Fruit fly (Drosophila melanogaster) whole organism, embryonic: ENCODE data around the gene tst.

ENCODE experiments used
- Atf-2 ChIP-seq: fragments of 200-800 bp; sonication (Bioruptor generic); optimal IDR thresholded peaks from 2 replicates; lab custom pipeline; 2016; ENCODE audit warnings: missing biosample characterization, missing genetic modification characterization
- Atf6 ChIP-seq: fragments of 200-800 bp; sonication (Bioruptor generic); IDR thresholded peaks from 2 replicates; pipeline ENCODE4 v1.3.6; 2022; ENCODE audit warnings: missing biosample characterization, missing genetic modification characterization
- Awh ChIP-seq: fragments of 200-800 bp; sonication (Bioruptor generic); IDR thresholded peaks from 2 replicates; pipeline ENCODE4, ENCODE4 v1.3.6; 2022; ENCODE audit warnings: missing biosample characterization, missing genetic modification characterization
- CG10209 ChIP-seq: fragments of 200-800 bp; sonication (Bioruptor generic); optimal IDR thresholded peaks from 3 replicates; lab custom pipeline; 2017; ENCODE audit warnings: missing biosample characterization, mild to moderate bottlenecking, missing genetic modification characterization, missing genetic modification reagents
- CG11398 ChIP-seq: fragments of 200-800 bp; sonication (Bioruptor generic); optimal IDR thresholded peaks from 2 replicates; lab custom pipeline; 2016; ENCODE audit warnings: missing biosample characterization, missing genetic modification characterization
- CG11723 ChIP-seq: fragments of 200-800 bp; sonication (Bioruptor generic); optimal IDR thresholded peaks from 2 replicates; lab custom pipeline; 2017; ENCODE audit warnings: missing biosample characterization, mild to moderate bottlenecking, missing genetic modification characterization
- CG12071 ChIP-seq: fragments of 200-800 bp; sonication (Bioruptor generic); optimal IDR thresholded peaks from 3 replicates; lab custom pipeline; 2018; ENCODE audit warnings: missing biosample characterization, mild to moderate bottlenecking, missing genetic modification characterization
- CG12942 ChIP-seq: fragments of 200-800 bp; sonication (Bioruptor generic); optimal IDR thresholded peaks from 3 replicates; lab custom pipeline; 2016; ENCODE audit warnings: missing biosample characterization, missing genetic modification characterization
- CG13296 ChIP-seq: fragments of 200-800 bp; sonication (Bioruptor generic); optimal IDR thresholded peaks from 3 replicates; lab custom pipeline; 2018; ENCODE audit warnings: missing biosample characterization, mild to moderate bottlenecking, missing genetic modification characterization
- CG13624 ChIP-seq: fragments of 200-800 bp; sonication (Bioruptor generic); optimal IDR thresholded peaks from 2 replicates; lab custom pipeline; 2016; ENCODE audit warnings: missing biosample characterization, missing genetic modification characterization
- CG1602 ChIP-seq: fragments of 200-800 bp; sonication (Bioruptor generic); optimal IDR thresholded peaks from 3 replicates; lab custom pipeline; 2016; ENCODE audit warnings: missing biosample characterization, missing genetic modification characterization
- CG18476 ChIP-seq: fragments of 200-800 bp; sonication (Bioruptor generic); optimal IDR thresholded peaks from 2 replicates; lab custom pipeline; 2016; ENCODE audit warnings: missing biosample characterization, mild to moderate bottlenecking, missing genetic modification characterization
- CG2712 ChIP-seq: fragments of 200-800 bp; optimal IDR thresholded peaks from 3 replicates; lab custom pipeline; 2019; ENCODE audit warnings: missing biosample characterization, mild to moderate bottlenecking, missing genetic modification characterization, moderate library complexity
- CG4282 ChIP-seq: fragments of 200-800 bp; sonication (Bioruptor generic); optimal IDR thresholded peaks from 2 replicates; lab custom pipeline; 2016; ENCODE audit warnings: missing biosample characterization, missing genetic modification characterization
- CG4617 ChIP-seq: fragments of 200-800 bp; sonication (Bioruptor generic); optimal IDR thresholded peaks from 3 replicates; lab custom pipeline; 2016; ENCODE audit warnings: missing biosample characterization, missing genetic modification characterization, borderline replicate concordance
- CG8290 ChIP-seq, 3 experiments: fragments of 200-800 bp; sonication (Bioruptor generic); optimal IDR thresholded peaks; 2 replicates each; lab custom pipeline; 2016 to 2019; ENCODE audit warnings: missing biosample characterization in 3 of 3, missing genetic modification characterization in 3 of 3, mild to moderate bottlenecking in 2 of 3, moderate library complexity in 1 of 3
- CG9437 ChIP-seq: fragments of 200-800 bp; sonication (Bioruptor generic); optimal IDR thresholded peaks from 2 replicates; lab custom pipeline; 2018; ENCODE audit warnings: missing biosample characterization, mild to moderate bottlenecking, missing genetic modification characterization
- CG9797 ChIP-seq: fragments of 200-800 bp; sonication (Bioruptor generic); optimal IDR thresholded peaks from 3 replicates; lab custom pipeline; 2018; ENCODE audit warnings: missing biosample characterization, mild to moderate bottlenecking, missing genetic modification characterization
- CoRest ChIP-seq: fragments of 200-800 bp; sonication (Bioruptor generic); optimal IDR thresholded peaks from 3 replicates; lab custom pipeline; 2018; ENCODE audit warnings: missing biosample characterization, mild to moderate bottlenecking, missing genetic modification characterization, moderate library complexity
- Dek ChIP-seq: fragments of 200-800 bp; sonication (Bioruptor generic); optimal IDR thresholded peaks from 3 replicates; lab custom pipeline; 2019; ENCODE audit warnings: missing biosample characterization, mild to moderate bottlenecking, missing genetic modification characterization, moderate library complexity
- HLH54F ChIP-seq: fragments of 200-800 bp; sonication (Bioruptor generic); optimal IDR thresholded peaks from 3 replicates; lab custom pipeline; 2016; ENCODE audit warnings: missing biosample characterization, missing genetic modification characterization
- HmgD ChIP-seq: fragments of 200-800 bp; sonication (Bioruptor generic); optimal IDR thresholded peaks from 3 replicates; lab custom pipeline; 2016; ENCODE audit warnings: missing biosample characterization, missing genetic modification characterization
- Lpt ChIP-seq: fragments of >200 bp; optimal IDR thresholded peaks from 2 replicates; lab custom pipeline; 2018; ENCODE audit warnings: missing biosample characterization, missing genetic modification characterization
- Mad ChIP-seq: fragments of 200-800 bp; sonication (Bioruptor generic); optimal IDR thresholded peaks from 2 replicates; lab custom pipeline; 2016; ENCODE audit warnings: missing biosample characterization, missing genetic modification characterization
- NC2β ChIP-seq: fragments of 200-800 bp; sonication (Bioruptor generic); optimal IDR thresholded peaks from 2 replicates; lab custom pipeline; 2016; ENCODE audit warnings: missing biosample characterization, missing genetic modification characterization
- NfI ChIP-seq: fragments of 200-800 bp; sonication (Bioruptor generic); optimal IDR thresholded peaks from 3 replicates; lab custom pipeline; 2018; ENCODE audit warnings: missing biosample characterization, mild to moderate bottlenecking, missing genetic modification characterization, moderate library complexity
- bab2 ChIP-seq: fragments of 200-800 bp; sonication (Bioruptor generic); optimal IDR thresholded peaks from 2 replicates; lab custom pipeline; 2016; ENCODE audit warnings: missing biosample characterization, missing genetic modification characterization
- br ChIP-seq: fragments of >200 bp; optimal IDR thresholded peaks from 2 replicates; lab custom pipeline; 2017
- chif ChIP-seq, 2 experiments: fragments of 200-800 bp; sonication (Bioruptor generic); optimal IDR thresholded peaks; 3 replicates each; lab custom pipeline; 2016; ENCODE audit warnings: missing biosample characterization in 2 of 2, missing genetic modification characterization in 2 of 2
- chm ChIP-seq: fragments of 200-800 bp; sonication (Bioruptor generic); IDR thresholded peaks from 2 replicates; pipeline ENCODE4 v1.3.6; 2022; ENCODE audit warnings: missing biosample characterization, missing genetic modification characterization
- dan ChIP-seq: fragments of 200-800 bp; sonication (Bioruptor generic); IDR thresholded peaks from 2 replicates; pipeline ENCODE4 v1.3.6; 2022; ENCODE audit warnings: missing biosample characterization, missing genetic modification characterization
- dimm ChIP-seq: fragments of 200-800 bp; sonication (Bioruptor generic); IDR thresholded peaks from 2 replicates; pipeline ENCODE4 v1.3.6; 2022; ENCODE audit warnings: missing biosample characterization, missing genetic modification characterization
- disco-r ChIP-seq: fragments of 200-800 bp; sonication (Bioruptor generic); optimal IDR thresholded peaks from 2 replicates; lab custom pipeline; 2016; ENCODE audit warnings: missing biosample characterization, missing genetic modification characterization
- dm ChIP-seq: fragments of 200-800 bp; sonication (Bioruptor generic); optimal IDR thresholded peaks from 3 replicates; lab custom pipeline; 2016; ENCODE audit warnings: missing biosample characterization, missing genetic modification characterization
- ewg ChIP-seq: fragments of 200-800 bp; sonication (Bioruptor generic); optimal IDR thresholded peaks from 3 replicates; lab custom pipeline; 2017; ENCODE audit warnings: mild to moderate bottlenecking, missing biosample characterization, missing genetic modification reagents, missing genetic modification characterization
- gcm2 ChIP-seq: fragments of 200-800 bp; sonication (Bioruptor generic); optimal IDR thresholded peaks from 2 replicates; lab custom pipeline; 2016; ENCODE audit warnings: missing biosample characterization, missing genetic modification characterization
- lab ChIP-seq: fragments of 200-800 bp; sonication (Bioruptor generic); optimal IDR thresholded peaks from 3 replicates; lab custom pipeline; 2017; ENCODE audit warnings: missing biosample characterization, missing genetic modification characterization, mild to moderate bottlenecking, moderate library complexity, missing genetic modification reagents
- lola ChIP-seq, 3 experiments: fragments of >200 bp in 2 of 3; fragments of 200-800 bp in 1 of 3; sonication (Bioruptor generic) in 1 of 3; optimal IDR thresholded peaks; 2 replicates each; lab custom pipeline; 2017 to 2019; ENCODE audit warnings: missing biosample characterization in 3 of 3, missing genetic modification characterization in 3 of 3, mild to moderate bottlenecking in 1 of 3, moderate library complexity in 1 of 3
- luna ChIP-seq: fragments of 200-800 bp; sonication (Bioruptor generic); optimal IDR thresholded peaks from 2 replicates; lab custom pipeline; 2016; ENCODE audit warnings: missing biosample characterization, missing genetic modification characterization
- odd ChIP-seq: fragments of 200-800 bp; sonication (Bioruptor generic); optimal IDR thresholded peaks from 2 replicates; lab custom pipeline; 2017; ENCODE audit warnings: missing biosample characterization, mild to moderate bottlenecking, missing genetic modification characterization
- prd ChIP-seq, 3 experiments: fragments of >200 bp in 2 of 3; fragments of 200-800 bp in 1 of 3; sonication (Bioruptor generic) in 1 of 3; optimal IDR thresholded peaks in 2 of 3; IDR thresholded peaks in 1 of 3; 2 replicates in 2 of 3; 3 replicates in 1 of 3; pipeline versions ENCODE4 v1.3.6 to Lab custom; 2017 to 2022; ENCODE audit warnings: missing biosample characterization in 1 of 3, missing genetic modification characterization in 1 of 3
- pros ChIP-seq: fragments of 200-800 bp; sonication (Bioruptor generic); optimal IDR thresholded peaks from 3 replicates; lab custom pipeline; 2019; ENCODE audit warnings: missing biosample characterization, mild to moderate bottlenecking, missing genetic modification characterization, moderate library complexity
- pzg ChIP-seq: fragments of 200-800 bp; sonication (Bioruptor generic); optimal IDR thresholded peaks from 3 replicates; lab custom pipeline; 2018; ENCODE audit warnings: missing biosample characterization, mild to moderate bottlenecking, missing genetic modification characterization, moderate library complexity
- sd ChIP-seq: fragments of 200-800 bp; sonication (Bioruptor generic); optimal IDR thresholded peaks from 3 replicates; lab custom pipeline; 2018; ENCODE audit warnings: missing biosample characterization, mild to moderate bottlenecking, missing genetic modification characterization, moderate library complexity
- seq ChIP-seq: fragments of 200-800 bp; sonication (Bioruptor generic); IDR thresholded peaks from 2 replicates; pipeline ENCODE4 v1.3.6; 2022; ENCODE audit warnings: missing biosample characterization, missing genetic modification characterization
- sim ChIP-seq: fragments of 200-800 bp; sonication (Bioruptor generic); IDR thresholded peaks from 2 replicates; pipeline ENCODE4 v1.3.6; 2022; ENCODE audit warnings: missing biosample characterization, missing genetic modification characterization
- tin ChIP-seq: fragments of 200-800 bp; sonication (Bioruptor generic); optimal IDR thresholded peaks from 3 replicates; lab custom pipeline; 2016; ENCODE audit warnings: missing biosample characterization, missing genetic modification characterization
- twi ChIP-seq: fragments of 200-800 bp; optimal IDR thresholded peaks from 2 replicates; lab custom pipeline; 2019; ENCODE audit warnings: missing biosample characterization, mild to moderate bottlenecking, missing genetic modification characterization, moderate library complexity
- unpg ChIP-seq: fragments of 200-800 bp; sonication (Bioruptor generic); optimal IDR thresholded peaks from 3 replicates; lab custom pipeline; 2018; ENCODE audit warnings: missing biosample characterization, mild to moderate bottlenecking, missing genetic modification characterization, moderate library complexity

Gene tst

dm6 chr3R:23722680-23723372 is 49.8 kb downstream of the tst start, which contains the start of gene CG10365 (continued):
- TF ChIP-seq CG4617, result peak; percentile 3
- peak in 1 of 3 experiments; percentile 39 for TF ChIP-seq lola (GFP tag; optimal IDR thresholded peaks at IDR 0.05; lab: Kevin White, UChicago)
- no peak for TF ChIP-seq CG12071 (GFP tag; lab: Kevin White, UChicago)
- no peak for TF ChIP-seq dan (GFP tag; lab: Robert Waterston, UW)
- no peak for TF ChIP-seq NC2β
- TF ChIP-seq odd (GFP tag; lab: Kevin White, UChicago), result peak; percentile 76
- TF ChIP-seq Mad, result no peak
- TF ChIP-seq luna (GFP tag; lab: Kevin White, UChicago), result no peak
- TF ChIP-seq CG8290 (GFP tag; optimal IDR thresholded peaks at IDR 0.05; lab: Kevin White, UChicago), result peak; percentile 26
- no peak for TF ChIP-seq CG8290 (tag; optimal IDR thresholded peaks at IDR 0.05; lab: Kevin White, UChicago)
- no peak for TF ChIP-seq Atf-2 (GFP tag; lab: Kevin White, UChicago)
- TF ChIP-seq ewg (GFP tag; lab: Kevin White, UChicago), result peak; percentile 70
- TF ChIP-seq CG10209 (GFP tag; lab: Kevin White, UChicago), result peak; percentile 86
- TF ChIP-seq CG11398 (GFP tag; lab: Kevin White, UChicago), result no peak
- TF ChIP-seq CoRest (tag; lab: Kevin White, UChicago), result peak; percentile 93
- TF ChIP-seq pzg (GFP tag; lab: Kevin White, UChicago), result no peak
- TF ChIP-seq Dek (tag; lab: Kevin White, UChicago), result peak; percentile 90
- TF ChIP-seq twi (tag; lab: Kevin White, UChicago), result no peak
- no peak for TF ChIP-seq gcm2 (GFP tag; lab: Kevin White, UChicago)
- peak; percentile 91 for TF ChIP-seq CG13296
- no peak for TF ChIP-seq dm (GFP tag; lab: Kevin White, UChicago)
- no peak for TF ChIP-seq CG11723 (GFP tag; lab: Kevin White, UChicago)
- no peak for TF ChIP-seq pros (GFP tag; lab: Kevin White, UChicago)
- TF ChIP-seq HLH54F (GFP tag; lab: Kevin White, UChicago), result no peak
- peak; percentile 84 for TF ChIP-seq CG2712 (tag; lab: Kevin White, UChicago)
- peak; percentile 65 for TF ChIP-seq sd (tag; lab: Kevin White, UChicago)
- no peak for TF ChIP-seq CG9797 (GFP tag; lab: Kevin White, UChicago)
- peak in 1 of 2 experiments; percentile 14 for TF ChIP-seq chif (GFP tag; optimal IDR thresholded peaks at IDR 0.05; lab: Kevin White, UChicago)
- no peak for TF ChIP-seq disco-r (GFP tag; lab: Kevin White, UChicago)
- peak; percentile 58 for TF ChIP-seq CG18476 (GFP tag; lab: Kevin White, UChicago)
- peak; percentile 52 for TF ChIP-seq NfI (GFP tag; lab: Kevin White, UChicago)
- TF ChIP-seq HmgD (GFP tag; lab: Kevin White, UChicago), result no peak
- TF ChIP-seq CG13624 (GFP tag; lab: Kevin White, UChicago), result no peak
- peak; percentile 61; the same call in 1 of the 2 replicates for TF ChIP-seq Awh (GFP tag; lab: Robert Waterston, UW)
- peak; percentile 94 for TF ChIP-seq Atf6 (GFP tag; lab: Robert Waterston, UW)
- peak; percentile 87 for TF ChIP-seq CG9437 (GFP tag; lab: Kevin White, UChicago)
- peak; percentile 93 for TF ChIP-seq unpg (GFP tag; lab: Kevin White, UChicago)
- peak; percentile 75 for TF ChIP-seq CG1602 (GFP tag; lab: Kevin White, UChicago)
- peak; percentile 67 for TF ChIP-seq seq (GFP tag; lab: Robert Waterston, UW)
- no peak for TF ChIP-seq prd (optimal IDR thresholded peaks at IDR 0.05; lab: Kevin White, UChicago)
- TF ChIP-seq prd (GFP tag; IDR thresholded peaks at IDR 0.05; lab: Robert Waterston, UW), result peak; percentile 77
- TF ChIP-seq CG4282, result no peak
- TF ChIP-seq dimm, result peak; percentile 59
- no peak for TF ChIP-seq Lpt (GFP tag; lab: Kevin White, UChicago)
- peak; percentile 67 for TF ChIP-seq tin (GFP tag; lab: Kevin White, UChicago)
- peak; percentile 21 for TF ChIP-seq bab2
- TF ChIP-seq chm (GFP tag; lab: Robert Waterston, UW), result no peak; the same call in 1 of the 2 replicates
- no peak for TF ChIP-seq br (lab: Kevin White, UChicago)
- TF ChIP-seq CG12942 (GFP tag; lab: Kevin White, UChicago), result peak; percentile 68
- peak; percentile 64; the same call in 1 of the 2 replicates for TF ChIP-seq sim (GFP tag; lab: Robert Waterston, UW)
- TF ChIP-seq lab (GFP tag; lab: Kevin White, UChicago), result peak; percentile 92
